Fruit fly (Drosophila melanogaster): ENCODE measurements around the gene Icmt.

The Icmt gene

dm6 chr3L:13015823-13016465 lies 2.1 kb upstream of the Icmt start, which contains the start of gene CG11267 (continued):
- peak; percentile 68 for TF ChIP-seq CG12155 (GFP tag; optimal IDR thresholded peaks at IDR 0.05)
- TF ChIP-seq CG31365 (tag; optimal IDR thresholded peaks at IDR 0.05): peak; percentile 69
- TF ChIP-seq Trl (optimal IDR thresholded peaks at IDR 0.05): no peak
- peak; percentile 90 for TF ChIP-seq Trl (GFP tag; optimal IDR thresholded peaks at IDR 0.05)
- peak; percentile 74 for TF ChIP-seq ttk (GFP tag; IDR thresholded peaks at IDR 0.05)
- TF ChIP-seq Atf-2 (GFP tag; optimal IDR thresholded peaks at IDR 0.05): peak; percentile 72
- no peak for TF ChIP-seq Scr (GFP tag; IDR thresholded peaks at IDR 0.05; ENCODE audit: partially characterized antibody)
- TF ChIP-seq ftz-f1 (GFP tag; optimal IDR thresholded peaks at IDR 0.05): no peak
- peak; percentile 79 for TF ChIP-seq CG8765 (GFP tag; IDR thresholded peaks at IDR 0.05)
- TF ChIP-seq Poxn (GFP tag; IDR thresholded peaks at IDR 0.05): peak; percentile 66; the same call in 1 of the 2 replicates
- peak; percentile 83 for TF ChIP-seq CG2712 (tag; optimal IDR thresholded peaks at IDR 0.05)
- TF ChIP-seq CG15601 (tag; optimal IDR thresholded peaks at IDR 0.05): peak; percentile 63
- no peak for TF ChIP-seq h (optimal IDR thresholded peaks at IDR 0.05)
- peak; percentile 87 for TF ChIP-seq B-H1 (GFP tag; IDR thresholded peaks at IDR 0.05)
- peak; percentile 77 for TF ChIP-seq odd (GFP tag; optimal IDR thresholded peaks at IDR 0.05)
- TF ChIP-seq CG10209 (GFP tag; optimal IDR thresholded peaks at IDR 0.05): peak; percentile 75
- TF ChIP-seq fd102C (GFP tag; optimal IDR thresholded peaks at IDR 0.05): no peak
- peak; percentile 59 for TF ChIP-seq CG10565 (GFP tag; optimal IDR thresholded peaks at IDR 0.05)
- peak; percentile 87 for TF ChIP-seq CG11696 (GFP tag; IDR thresholded peaks at IDR 0.05)
- peak; percentile 71 for TF ChIP-seq CG6254 (GFP tag; optimal IDR thresholded peaks at IDR 0.05)
- TF ChIP-seq rib (GFP tag; IDR thresholded peaks at IDR 0.05): peak; percentile 79
- TF ChIP-seq Hmr (GFP tag; optimal IDR thresholded peaks at IDR 0.05): peak; percentile 81
- TF ChIP-seq fru (optimal IDR thresholded peaks at IDR 0.05): no peak
- peak; percentile 91 for TF ChIP-seq ap (GFP tag; IDR thresholded peaks at IDR 0.05)
- TF ChIP-seq CG8281 (tag; optimal IDR thresholded peaks at IDR 0.05): peak; percentile 70
- TF ChIP-seq Doc2 (GFP tag; IDR thresholded peaks at IDR 0.05): no peak
- peak; percentile 73 for TF ChIP-seq CG6654 (GFP tag; optimal IDR thresholded peaks at IDR 0.05)
- TF ChIP-seq caup (GFP tag; optimal IDR thresholded peaks at IDR 0.05; ENCODE audit: severe bottlenecking): peak; percentile 91
- TF ChIP-seq psq (GFP tag; optimal IDR thresholded peaks at IDR 0.05): peak; percentile 1
- peak; percentile 85 for TF ChIP-seq CG4820 (GFP tag; optimal IDR thresholded peaks at IDR 0.05)
- no peak for TF ChIP-seq CG7271 (tag; optimal IDR thresholded peaks at IDR 0.05)
- TF ChIP-seq chif (GFP tag; optimal IDR thresholded peaks at IDR 0.05): peak; percentile 55 to 79
- TF ChIP-seq gcm2 (GFP tag; optimal IDR thresholded peaks at IDR 0.05): no peak
- TF ChIP-seq Adf1 (GFP tag; IDR thresholded peaks at IDR 0.05): no peak
- peak; percentile 19 for TF ChIP-seq CG18011 (GFP tag; optimal IDR thresholded peaks at IDR 0.05)
- TF ChIP-seq Ets97D (GFP tag; optimal IDR thresholded peaks at IDR 0.05): peak; percentile 70
- peak; percentile 89 for TF ChIP-seq CG2199 (GFP tag; IDR thresholded peaks at IDR 0.05)
- TF ChIP-seq CG10462 (GFP tag; optimal IDR thresholded peaks at IDR 0.05): no peak
- no peak for TF ChIP-seq nerfin-2 (GFP tag; IDR thresholded peaks at IDR 0.05; ENCODE audit: partially characterized antibody)
- TF ChIP-seq usp (GFP tag; optimal IDR thresholded peaks at IDR 0.05): no peak
- TF ChIP-seq CG7987 (GFP tag; optimal IDR thresholded peaks at IDR 0.05): peak; percentile 71
- peak; percentile 84 for TF ChIP-seq cwo (GFP tag; optimal IDR thresholded peaks at IDR 0.05)
- peak; percentile 75 for TF ChIP-seq NfI (GFP tag; optimal IDR thresholded peaks at IDR 0.05)
- peak in 1 of 2 experiments; percentile 48 for TF ChIP-seq Eip74EF (GFP tag; optimal IDR thresholded peaks at IDR 0.05)
- TF ChIP-seq ac (GFP tag; optimal IDR thresholded peaks at IDR 0.05): no peak
- TF ChIP-seq zfh2 (GFP tag; optimal IDR thresholded peaks at IDR 0.05): peak; percentile 80
- TF ChIP-seq repo (GFP tag; optimal IDR thresholded peaks at IDR 0.05): peak; percentile 47
- peak; percentile 69 for TF ChIP-seq sqz (GFP tag; optimal IDR thresholded peaks at IDR 0.05)
- peak; percentile 73 for TF ChIP-seq tup (GFP tag; optimal IDR thresholded peaks at IDR 0.05)
- no peak; the same call in 2 of the 3 replicates for TF ChIP-seq CG11560 (tag; IDR thresholded peaks at IDR 0.05)

All from whole organism, embryonic.